Worm (Caenorhabditis elegans) whole organism, early embryonic: ENCODE data around the gene C30B5.17.

ENCODE experiments used
- aly-1 ChIP-seq: sonication (generic microtip); optimal IDR thresholded peaks from 2 replicates; lab custom pipeline; 2016; ENCODE audit warnings: missing genetic modification characterization, missing compliant biosample characterization
- ama-1 ChIP-seq: fragments of 150-350 bp; optimal IDR thresholded peaks from 2 replicates; lab custom pipeline; 2014
- tbx-11 ChIP-seq: fragments of 200-800 bp; sonication (Bioruptor generic); IDR thresholded peaks from 2 replicates; pipeline ENCODE4 v1.3.6; 2022; ENCODE audit warnings: missing genetic modification characterization, missing compliant biosample characterization
- tra-4 ChIP-seq: sonication (generic microtip); optimal IDR thresholded peaks from 2 replicates; lab custom pipeline; 2017; ENCODE audit warnings: missing genetic modification characterization, missing compliant biosample characterization

- TF ChIP-seq aly-1 (tag; lab: Kevin White, UChicago) (no peak), ama-1 (lab: Kevin White, UChicago) (no peak), tra-4 (tag; lab: Kevin White, UChicago) (no peak), tbx-11 (GFP tag; lab: Robert Waterston, UW) (no peak)
Measured at ce11 chrII:6208116-6208515, 5.3 kb upstream of the C30B5.17 start, which contains the start of gene daf-37.
